Worm (Caenorhabditis elegans): ENCODE measurements around the gene gcp-2.2.

- TF ChIP-seq elt-3 (tag; optimal IDR thresholded peaks at IDR 0.05) = no peak
- no peak for TF ChIP-seq lin-13 (tag; optimal IDR thresholded peaks at IDR 0.05)
- no peak for TF ChIP-seq ceh-39 (tag; optimal IDR thresholded peaks at IDR 0.05)
- TF ChIP-seq snpc-4 (tag; optimal IDR thresholded peaks at IDR 0.05) = no peak
- no peak for TF ChIP-seq lin-32 (GFP tag; optimal IDR thresholded peaks at IDR 0.05)
- no peak for TF ChIP-seq ceh-83 (GFP tag; optimal IDR thresholded peaks at IDR 0.05)
- no peak for TF ChIP-seq nhr-12 (tag; optimal IDR thresholded peaks at IDR 0.05)
- TF ChIP-seq unc-62 (GFP tag; optimal IDR thresholded peaks at IDR 0.05) = no peak
- TF ChIP-seq lsy-2 (tag; optimal IDR thresholded peaks at IDR 0.05) = no peak
- TF ChIP-seq elt-1 (tag; optimal IDR thresholded peaks at IDR 0.05; ENCODE audit: borderline replicate concordance, insufficient read depth) = no peak
These were observed 37.8 kb upstream of the gcp-2.2 start, which contains the start of gene T25C12.3 for ce11 chrX:11499738-11500137.

Measured in whole organism, mixed stage, embryonic.